Worm (Caenorhabditis elegans): Measurements from ENCODE around the gene irld-26.

DNA sequence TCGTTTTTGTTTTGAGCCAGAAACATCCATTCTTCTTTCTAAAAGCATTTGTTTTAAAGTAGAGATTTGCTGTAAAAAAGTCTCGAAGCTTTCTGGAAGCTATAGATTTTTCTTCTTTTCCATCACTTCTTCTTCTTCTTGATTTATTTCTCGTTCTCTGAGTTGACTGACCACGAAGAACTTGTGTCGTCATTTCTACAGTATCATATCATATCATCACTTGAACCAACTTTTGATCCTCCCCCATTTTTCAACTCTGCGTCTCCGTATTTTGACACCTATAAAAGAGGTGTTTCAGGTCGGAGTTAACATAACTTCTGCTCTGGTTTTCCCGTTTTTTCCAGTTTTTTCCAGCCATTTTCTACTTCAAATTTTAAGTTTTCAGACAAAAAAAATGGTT, 9.5 kb downstream of the irld-26 start, which contains the start of gene F11A5.9:
- TF ChIP-seq flt-1 (GFP tag; IDR thresholded peaks at IDR 0.05) (no peak), ztf-29 (GFP tag; IDR thresholded peaks at IDR 0.05) (no peak), ztf-23 (GFP tag; IDR thresholded peaks at IDR 0.05) (no peak), klf-2 (GFP tag; conservative IDR thresholded peaks at IDR 0.05) (no peak), med-1 (GFP tag; optimal IDR thresholded peaks at IDR 0.05; ENCODE audit: insufficient read depth) (no peak), ref-1 (GFP tag; conservative IDR thresholded peaks at IDR 0.05) (no peak)
